Fruit fly (Drosophila melanogaster): ENCODE results near the gene Gr93b.

The Gr93b gene

DNA sequence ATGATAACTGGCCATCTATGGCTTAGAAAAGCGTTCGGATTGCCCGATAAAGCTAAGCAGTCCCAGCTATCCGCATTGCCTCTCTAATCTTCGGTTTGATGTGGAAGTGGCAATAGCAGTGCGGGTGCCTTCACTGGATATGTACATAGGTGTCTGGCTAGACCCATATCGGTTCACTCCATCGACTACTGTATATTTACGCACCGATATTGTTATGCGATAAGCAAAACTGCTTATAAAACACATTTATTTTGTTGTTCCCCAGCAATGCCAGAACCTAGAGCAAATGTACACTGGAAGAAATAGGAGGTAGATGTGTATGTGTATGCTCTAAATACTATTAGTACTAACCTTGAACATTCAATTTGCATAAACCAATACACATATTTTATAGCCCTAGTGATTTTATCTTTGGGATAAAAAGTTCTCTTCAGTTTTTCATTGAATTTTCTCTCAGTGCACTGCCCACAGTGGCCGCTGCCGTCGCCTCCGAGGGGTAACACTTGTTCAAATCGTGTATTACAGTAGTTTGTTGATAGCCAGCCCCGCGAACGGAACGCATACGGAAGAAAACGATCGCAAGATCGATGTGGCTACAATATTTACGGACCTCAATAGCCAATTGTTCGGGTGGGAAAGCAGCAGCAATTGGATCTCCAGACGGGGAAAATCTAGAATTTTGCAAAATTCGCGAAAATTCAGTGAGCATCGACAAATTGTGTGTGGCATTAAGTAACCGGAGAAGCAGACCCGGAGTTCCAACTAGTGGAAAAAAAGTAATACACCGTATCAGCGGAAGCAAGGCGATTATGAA is 26.8 kb upstream of the Gr93b start, which contains the start of gene CG31431 (continued):
- TF ChIP-seq CG10565 (GFP tag; optimal IDR thresholded peaks at IDR 0.05): peak; percentile 91
- TF ChIP-seq CG14441 (GFP tag; IDR thresholded peaks at IDR 0.05): peak; percentile 97
- peak; percentile 90 for TF ChIP-seq Doc2 (GFP tag; IDR thresholded peaks at IDR 0.05)
- TF ChIP-seq TFAM (GFP tag; optimal IDR thresholded peaks at IDR 0.05): peak; percentile 78
- TF ChIP-seq Xbp1 (GFP tag; optimal IDR thresholded peaks at IDR 0.05): peak; percentile 97
- TF ChIP-seq ci (GFP tag; IDR thresholded peaks at IDR 0.05): peak; percentile 98
- TF ChIP-seq crp (GFP tag; optimal IDR thresholded peaks at IDR 0.05): peak in 1 of 2 experiments; percentile 64
- peak; percentile 94 for TF ChIP-seq GATAe (GFP tag; conservative IDR thresholded peaks at IDR 0.05)
- peak; percentile 95 for TF ChIP-seq CG10959 (GFP tag; IDR thresholded peaks at IDR 0.05)
- TF ChIP-seq Dad (GFP tag; optimal IDR thresholded peaks at IDR 0.05): peak; percentile 96
- peak; percentile 88 for TF ChIP-seq dan (GFP tag; IDR thresholded peaks at IDR 0.05)
- peak in 1 of 2 experiments; percentile 72 for TF ChIP-seq tll (GFP tag; optimal IDR thresholded peaks at IDR 0.05)
- peak; percentile 98 for TF ChIP-seq ind (GFP tag; optimal IDR thresholded peaks at IDR 0.05)
- TF ChIP-seq luna (GFP tag; optimal IDR thresholded peaks at IDR 0.05): peak; percentile 94
- peak; percentile 88 for TF ChIP-seq CG3163 (GFP tag; optimal IDR thresholded peaks at IDR 0.05)
- peak; percentile 96 for TF ChIP-seq CG18476 (GFP tag; optimal IDR thresholded peaks at IDR 0.05)
- no peak for TF ChIP-seq lov (optimal IDR thresholded peaks at IDR 0.05)
- peak; percentile 95 for TF ChIP-seq lov (GFP tag; IDR thresholded peaks at IDR 0.05)
- peak; percentile 97 for TF ChIP-seq ERR (GFP tag; optimal IDR thresholded peaks at IDR 0.05)
- TF ChIP-seq ewg (GFP tag; optimal IDR thresholded peaks at IDR 0.05): peak; percentile 90
- TF ChIP-seq sens-2 (GFP tag; IDR thresholded peaks at IDR 0.05): peak; percentile 93
- peak; percentile 98 for TF ChIP-seq Fer1 (GFP tag; optimal IDR thresholded peaks at IDR 0.05)
- TF ChIP-seq CG2712 (tag; optimal IDR thresholded peaks at IDR 0.05): peak; percentile 97
- peak; percentile 98 for TF ChIP-seq CG1603 (tag; optimal IDR thresholded peaks at IDR 0.05)
- peak; percentile 43 for TF ChIP-seq stwl (tag; optimal IDR thresholded peaks at IDR 0.05)
- peak; percentile 90 for TF ChIP-seq CG11560 (tag; IDR thresholded peaks at IDR 0.05)
- TF ChIP-seq CG16813 (GFP tag; IDR thresholded peaks at IDR 0.05; ENCODE audit: partially characterized antibody): no peak
- peak; percentile 96 for TF ChIP-seq CG10979 (tag; optimal IDR thresholded peaks at IDR 0.05)
- peak; percentile 93 for TF ChIP-seq CG2199 (GFP tag; IDR thresholded peaks at IDR 0.05)
- TF ChIP-seq sug (tag; optimal IDR thresholded peaks at IDR 0.05): peak; percentile 96
- peak; percentile 97 for TF ChIP-seq CG12071 (GFP tag; optimal IDR thresholded peaks at IDR 0.05)
- peak; percentile 73 to 97 for TF ChIP-seq eve (GFP tag; optimal IDR thresholded peaks at IDR 0.05)
- peak; percentile 93 for TF ChIP-seq kah (GFP tag; optimal IDR thresholded peaks at IDR 0.05)
- peak; percentile 94 for TF ChIP-seq CG2889 (GFP tag; IDR thresholded peaks at IDR 0.05)
- peak; percentile 94 for TF ChIP-seq Max (GFP tag; optimal IDR thresholded peaks at IDR 0.05)
- TF ChIP-seq pfk (GFP tag; optimal IDR thresholded peaks at IDR 0.05): peak; percentile 45
- peak; percentile 85 for TF ChIP-seq run (tag; optimal IDR thresholded peaks at IDR 0.05)
- TF ChIP-seq br (optimal IDR thresholded peaks at IDR 0.05): no peak
- peak; percentile 72; the same call in 2 of the 3 replicates for TF ChIP-seq z (GFP tag; IDR thresholded peaks at IDR 0.05)
- TF ChIP-seq maf-S (GFP tag; optimal IDR thresholded peaks at IDR 0.05): peak; percentile 97
- peak; percentile 96 for TF ChIP-seq CG9215 (GFP tag; IDR thresholded peaks at IDR 0.05)
- TF ChIP-seq ftz-f1 (GFP tag; optimal IDR thresholded peaks at IDR 0.05): peak; percentile 83
- peak; percentile 94 for TF ChIP-seq B-H2 (GFP tag; optimal IDR thresholded peaks at IDR 0.05)
- no peak for TF ChIP-seq Dll (GFP tag; IDR thresholded peaks at IDR 0.05; ENCODE audit: partially characterized antibody)
- TF ChIP-seq chm (GFP tag; IDR thresholded peaks at IDR 0.05): peak; percentile 96
- peak; percentile 97 for TF ChIP-seq E2f1 (GFP tag; IDR thresholded peaks at IDR 0.05)
- TF ChIP-seq fru (optimal IDR thresholded peaks at IDR 0.05): no peak
- peak; percentile 92 for TF ChIP-seq CG3065 (GFP tag; optimal IDR thresholded peaks at IDR 0.05)
- peak; percentile 95 for TF ChIP-seq stc (GFP tag; IDR thresholded peaks at IDR 0.05)
- no peak for TF ChIP-seq CG1832 (GFP tag; optimal IDR thresholded peaks at IDR 0.05)
